Worm (Caenorhabditis elegans): ENCODE data around the gene W05B10.3.

W05B10.3 gene

DNA sequence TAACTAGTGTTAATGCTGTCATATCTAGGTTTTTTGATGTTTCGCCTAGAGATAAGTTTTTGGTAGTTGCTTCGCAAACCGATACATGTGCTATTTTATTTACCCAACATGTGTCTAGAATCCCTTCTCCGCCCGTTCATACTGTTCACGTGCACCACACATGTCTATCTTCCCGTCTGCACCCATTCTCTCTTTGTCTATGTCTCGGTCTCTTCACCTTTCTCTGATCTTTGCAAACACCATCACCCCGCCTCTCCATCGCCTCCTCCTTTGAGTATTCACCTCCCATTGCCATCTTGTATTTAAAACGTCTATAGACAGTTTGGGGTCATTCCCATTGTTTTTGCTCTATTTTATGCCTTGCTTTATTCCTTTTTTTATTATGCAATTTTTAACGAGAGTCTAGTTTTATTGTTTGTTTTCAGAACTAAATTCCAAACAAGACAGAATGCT lies 24.3 kb downstream of the W05B10.3 start, which contains the start of gene F56H9.2 (continued):
- TF ChIP-seq lin-13 (GFP tag; optimal IDR thresholded peaks at IDR 0.05) = peak; percentile 8
- TF ChIP-seq fos-1 (tag; optimal IDR thresholded peaks at IDR 0.05) = peak; percentile 13
- TF ChIP-seq nhr-85 (tag) = peak; percentile 98
- peak; percentile 83 for TF ChIP-seq pax-3 (tag; optimal IDR thresholded peaks at IDR 0.05)
- peak; percentile 59 for TF ChIP-seq irx-1 (tag; optimal IDR thresholded peaks at IDR 0.05)
- no peak for TF ChIP-seq sox-4 (tag; optimal IDR thresholded peaks at IDR 0.05)
- TF ChIP-seq egl-27 (tag; optimal IDR thresholded peaks at IDR 0.05) = peak; percentile 66 to 72
- TF ChIP-seq vab-15 (tag; optimal IDR thresholded peaks at IDR 0.05) = no peak

DNA sequence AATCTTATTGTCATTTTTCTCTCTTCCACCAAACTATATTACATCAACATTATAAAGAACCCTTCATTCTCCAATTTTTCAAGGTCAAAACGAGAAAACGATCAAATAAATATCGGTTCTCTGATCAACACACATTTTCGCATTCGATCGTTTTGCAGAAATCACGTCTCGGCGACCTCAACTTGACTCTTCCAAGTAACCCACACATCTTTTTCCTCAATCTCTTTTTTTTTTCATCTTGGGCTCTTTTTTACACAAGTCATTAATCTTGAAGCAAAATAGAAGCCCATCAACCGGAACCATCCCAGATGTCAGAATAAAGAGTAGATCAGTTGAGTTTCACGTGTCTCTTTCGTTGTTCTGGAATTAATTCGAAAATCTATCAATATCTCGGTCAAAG lies 25.3 kb downstream of the W05B10.3 start:
- TF ChIP-seq nhr-28 (tag; optimal IDR thresholded peaks at IDR 0.05) (no peak), fkh-8 (tag; optimal IDR thresholded peaks at IDR 0.05) (no peak), swsn-7 (tag; optimal IDR thresholded peaks at IDR 0.05) (peak; percentile 27), aha-1 (tag; optimal IDR thresholded peaks at IDR 0.05) (peak; percentile 33), unc-62 (GFP tag; optimal IDR thresholded peaks at IDR 0.05) (no peak), ceh-88 (GFP tag; IDR thresholded peaks at IDR 0.05) (no peak), vab-15 (tag; optimal IDR thresholded peaks at IDR 0.05) (no peak), nhr-20 (tag; optimal IDR thresholded peaks at IDR 0.05) (peak; percentile 82), C16A3.4 (tag; optimal IDR thresholded peaks at IDR 0.05) (peak; percentile 23), snpc-4 (tag; optimal IDR thresholded peaks at IDR 0.05) (no peak), pax-3 (tag; optimal IDR thresholded peaks at IDR 0.05) (no peak), rnt-1 (tag; optimal IDR thresholded peaks at IDR 0.05) (peak; percentile 88), snu-23 (GFP tag; optimal IDR thresholded peaks at IDR 0.05) (no peak), unc-130 (tag; optimal IDR thresholded peaks at IDR 0.05) (peak; percentile 27), tbx-2 (tag; optimal IDR thresholded peaks at IDR 0.05) (peak; percentile 21), pag-3 (tag; optimal IDR thresholded peaks at IDR 0.05; ENCODE audit: borderline replicate concordance, insufficient read depth) (no peak), ztf-4 (tag; optimal IDR thresholded peaks at IDR 0.05) (no peak), mef-2 (tag; optimal IDR thresholded peaks at IDR 0.05) (peak; percentile 60), mdl-1 (tag; optimal IDR thresholded peaks at IDR 0.05) (peak in 1 of 2 experiments; percentile 3), ets-5 (GFP tag; IDR thresholded peaks at IDR 0.05) (no peak), grh-1 (GFP tag; IDR thresholded peaks at IDR 0.05) (no peak), fkh-10 (GFP tag; optimal IDR thresholded peaks at IDR 0.05) (no peak), hlh-17 (GFP tag; optimal IDR thresholded peaks at IDR 0.05; ENCODE audit: borderline replicate concordance) (no peak), efl-1 (optimal IDR thresholded peaks at IDR 0.05) (no peak), efl-1 (GFP tag; optimal IDR thresholded peaks at IDR 0.05 in 1 of 2) (peak in 1 of 2 experiments; percentile 36), Y116A8C.19 (tag; optimal IDR thresholded peaks at IDR 0.05; ENCODE audit: borderline replicate concordance) (no peak), nhr-12 (tag; optimal IDR thresholded peaks at IDR 0.05) (no peak), sptf-1 (tag; optimal IDR thresholded peaks at IDR 0.05) (no peak), alr-1 (tag; optimal IDR thresholded peaks at IDR 0.05; ENCODE audit: borderline replicate concordance) (no peak), nhr-11 (tag; optimal IDR thresholded peaks at IDR 0.05) (no peak), nhr-47 (tag; optimal IDR thresholded peaks at IDR 0.05) (peak; percentile 12), nhr-76 (tag; optimal IDR thresholded peaks at IDR 0.05) (no peak), unc-86 (tag; optimal IDR thresholded peaks at IDR 0.05) (no peak), nhr-19 (GFP tag; conservative IDR thresholded peaks at IDR 0.05) (peak; percentile 83), blmp-1 (tag; optimal IDR thresholded peaks at IDR 0.05) (peak; percentile 54), hpl-2 (GFP tag; optimal IDR thresholded peaks at IDR 0.05) (no peak), unc-98 (GFP tag; IDR thresholded peaks at IDR 0.05) (no peak), ztf-11 (tag; optimal IDR thresholded peaks at IDR 0.05) (no peak), hlh-4 (tag; optimal IDR thresholded peaks at IDR 0.05) (no peak), ceh-90 (tag; optimal IDR thresholded peaks at IDR 0.05) (no peak), mep-1 (tag; optimal IDR thresholded peaks at IDR 0.05) (no peak), nhr-77 (tag; optimal IDR thresholded peaks at IDR 0.05) (no peak), pqm-1 (tag; optimal IDR thresholded peaks at IDR 0.05) (no peak), fkh-4 (tag; optimal IDR thresholded peaks at IDR 0.05; ENCODE audit: borderline replicate concordance) (peak; percentile 78), elt-3 (tag; optimal IDR thresholded peaks at IDR 0.05) (peak in 2 of 6 experiments; percentile 13 to 39), nhr-90 (tag; optimal IDR thresholded peaks at IDR 0.05; ENCODE audit: poor library complexity) (no peak)

Measured in whole organism, L1 larva.